Fruit fly (Drosophila melanogaster) whole organism, pupa: ENCODE data around the gene Trl.
A peak's percentile ranks its signal among the peaks of the same experiment; 100 is the strongest.

Experiments
- CG10348 ChIP-seq: fragments of 200-800 bp; sonication (Bioruptor generic); IDR thresholded peaks from 2 replicates; pipeline ENCODE4 v1.3.6; 2022; ENCODE audit warnings: missing biosample characterization, missing genetic modification characterization
- CG12605 ChIP-seq: fragments of 200-800 bp; sonication (Bioruptor generic); IDR thresholded peaks from 2 replicates; pipeline ENCODE4 v1.3.6; 2022; ENCODE audit warnings: missing biosample characterization, missing genetic modification characterization
- CG13204 ChIP-seq: fragments of 200-800 bp; sonication (Bioruptor generic); optimal IDR thresholded peaks from 2 replicates; lab custom pipeline; 2018; ENCODE audit warnings: missing biosample characterization, mild to moderate bottlenecking, missing genetic modification characterization, moderate library complexity
- CG14655 ChIP-seq: fragments of 200-800 bp; sonication (Bioruptor generic); optimal IDR thresholded peaks from 3 replicates; lab custom pipeline; 2017; ENCODE audit warnings: mild to moderate bottlenecking, missing biosample characterization, missing genetic modification reagents, missing genetic modification characterization
- CG15710 ChIP-seq: fragments of 200-800 bp; sonication (Bioruptor generic); optimal IDR thresholded peaks from 2 replicates; lab custom pipeline; 2018; ENCODE audit warnings: missing biosample characterization, mild to moderate bottlenecking, missing genetic modification characterization, moderate library complexity
- CG17806 ChIP-seq: fragments of 200-800 bp; sonication (Bioruptor generic); optimal IDR thresholded peaks from 2 replicates; lab custom pipeline; 2018; ENCODE audit warnings: missing biosample characterization, mild to moderate bottlenecking, missing genetic modification characterization, moderate library complexity
- CG32121 ChIP-seq: fragments of 200-800 bp; sonication (Bioruptor generic); IDR thresholded peaks from 2 replicates; pipeline ENCODE4 v1.3.6; 2022; ENCODE audit warnings: missing biosample characterization, missing genetic modification characterization
- CG34367 ChIP-seq: fragments of 200-800 bp; sonication (Bioruptor generic); optimal IDR thresholded peaks from 2 replicates; lab custom pipeline; 2018; ENCODE audit warnings: missing biosample characterization, mild to moderate bottlenecking, missing genetic modification characterization
- CG4496 ChIP-seq: fragments of 200-800 bp; sonication (Bioruptor generic); IDR thresholded peaks from 3 replicates; pipeline ENCODE4 v1.3.6; 2022; ENCODE audit warnings: missing biosample characterization, missing genetic modification characterization
- CG8159 ChIP-seq: fragments of 200-800 bp; sonication (Bioruptor generic); optimal IDR thresholded peaks from 3 replicates; lab custom pipeline; 2018; ENCODE audit warnings: missing biosample characterization, mild to moderate bottlenecking, missing genetic modification characterization, moderate library complexity
- CG8301 ChIP-seq: fragments of 200-800 bp; sonication (Bioruptor generic); optimal IDR thresholded peaks from 2 replicates; lab custom pipeline; 2018; ENCODE audit warnings: missing biosample characterization, mild to moderate bottlenecking, missing genetic modification characterization
- CG9948 ChIP-seq: fragments of 200-800 bp; sonication (Bioruptor generic); optimal IDR thresholded peaks from 2 replicates; lab custom pipeline; 2018; ENCODE audit warnings: missing biosample characterization, mild to moderate bottlenecking, missing genetic modification characterization, moderate library complexity
- D1 ChIP-seq: fragments of 200-800 bp; sonication (Bioruptor generic); optimal IDR thresholded peaks from 2 replicates; lab custom pipeline; 2018; ENCODE audit warnings: missing biosample characterization, mild to moderate bottlenecking, missing genetic modification characterization, moderate library complexity
- EcR ChIP-seq: fragments of 200-800 bp; sonication (Bioruptor generic); optimal IDR thresholded peaks from 3 replicates; lab custom pipeline; 2019; ENCODE audit warnings: missing biosample characterization, missing genetic modification characterization, mild to moderate bottlenecking, moderate library complexity, missing genetic modification reagents
- Ets98B ChIP-seq: fragments of 200-800 bp; sonication (Bioruptor generic); IDR thresholded peaks from 2 replicates; pipeline ENCODE4 v1.3.6; 2022; ENCODE audit warnings: missing biosample characterization, missing genetic modification characterization
- Pif1A ChIP-seq: fragments of 200-800 bp; sonication (Bioruptor generic); optimal IDR thresholded peaks from 3 replicates; lab custom pipeline; 2016; ENCODE audit warnings: missing biosample characterization, missing genetic modification characterization
- Pif1B ChIP-seq: fragments of 200-800 bp; sonication (Bioruptor generic); optimal IDR thresholded peaks from 3 replicates; lab custom pipeline; 2016; ENCODE audit warnings: missing biosample characterization, missing genetic modification characterization
- Snoo ChIP-seq: fragments of 200-800 bp; sonication (Bioruptor generic); optimal IDR thresholded peaks from 3 replicates; lab custom pipeline; 2017; ENCODE audit warnings: missing biosample characterization, mild to moderate bottlenecking, missing genetic modification characterization, inconsistent platforms
- fd96Ca ChIP-seq: fragments of 200-800 bp; sonication (Bioruptor generic); IDR thresholded peaks from 3 replicates; pipeline ENCODE4 v1.3.6; 2022; ENCODE audit warnings: missing biosample characterization, missing genetic modification characterization
- gl ChIP-seq: fragments of 200-800 bp; sonication (Bioruptor generic); optimal IDR thresholded peaks from 2 replicates; lab custom pipeline; 2018; ENCODE audit warnings: missing biosample characterization, mild to moderate bottlenecking, missing genetic modification characterization
- rn ChIP-seq: fragments of 200-800 bp; sonication (Bioruptor generic); IDR thresholded peaks from 2 replicates; pipeline ENCODE4 v1.3.6; 2022; ENCODE audit warnings: missing biosample characterization, missing genetic modification characterization

The Trl gene

dm6 chr3L:14790127-14790589 lies 29.3 kb upstream of the Trl start:
- TF ChIP-seq CG32121 (peak; percentile 61), CG17806 (tag; lab: Kevin White, UChicago) (peak; percentile 59), Snoo (tag; lab: Kevin White, UChicago) (peak; percentile 68), Pif1B (GFP tag; lab: Kevin White, UChicago) (peak; percentile 54), CG15710 (tag; lab: Kevin White, UChicago) (peak; percentile 69), CG9948 (peak; percentile 31), CG12605 (GFP tag; lab: Robert Waterston, UW) (no peak), CG13204 (GFP tag; lab: Kevin White, UChicago) (no peak), CG8301 (peak; percentile 61), CG4496 (peak; percentile 70; the same call in 2 of the 3 replicates), D1 (tag; lab: Kevin White, UChicago) (no peak), fd96Ca (GFP tag; lab: Robert Waterston, UW) (peak; percentile 85), gl (tag; lab: Kevin White, UChicago) (peak; percentile 6), EcR (no peak), Ets98B (peak; percentile 78), CG34367 (tag; lab: Kevin White, UChicago) (peak; percentile 44), CG14655 (GFP tag; lab: Kevin White, UChicago) (no peak), rn (GFP tag; lab: Robert Waterston, UW) (peak; percentile 41; the same call in 1 of the 2 replicates), Pif1A (GFP tag; lab: Kevin White, UChicago) (peak; percentile 74), CG10348 (GFP tag; lab: Robert Waterston, UW) (no peak), CG8159 (peak; percentile 46)

dm6 chr3L:14789676-14790075 lies 28.8 kb upstream of the Trl start, which contains the start of gene Helz:
Helz (plus strand) TSS chr3L:14789935.
- TF ChIP-seq EcR, result no peak
- no peak for TF ChIP-seq CG14655 (GFP tag; lab: Kevin White, UChicago)
- no peak for TF ChIP-seq Pif1B (GFP tag; lab: Kevin White, UChicago)
- no peak for TF ChIP-seq rn (GFP tag; lab: Robert Waterston, UW)
- TF ChIP-seq CG13204 (GFP tag; lab: Kevin White, UChicago), result no peak
- TF ChIP-seq Ets98B, result no peak
- TF ChIP-seq CG8159, result no peak
- TF ChIP-seq CG10348 (GFP tag; lab: Robert Waterston, UW), result no peak
- TF ChIP-seq CG32121, result no peak
- TF ChIP-seq D1 (tag; lab: Kevin White, UChicago), result no peak
- no peak for TF ChIP-seq Snoo (tag; lab: Kevin White, UChicago)
- no peak for TF ChIP-seq CG8301
- TF ChIP-seq CG15710 (tag; lab: Kevin White, UChicago), result no peak

dm6 chr3L:14786230-14786850 lies 25.5 kb upstream of the Trl start, which contains the start of the genes bmm and Tdrd3:
bmm (minus strand) TSS chr3L:14786412.
Tdrd3 (plus strand) TSS chr3L:14786791.
- TF ChIP-seq CG17806 (tag; lab: Kevin White, UChicago), result peak; percentile 77
- no peak for TF ChIP-seq EcR
- TF ChIP-seq CG4496, result peak; percentile 65; the same call in 1 of the 3 replicates
- peak; percentile 82 for TF ChIP-seq CG9948
- peak; percentile 84 for TF ChIP-seq CG15710 (tag; lab: Kevin White, UChicago)
- TF ChIP-seq CG14655 (GFP tag; lab: Kevin White, UChicago), result peak; percentile 77
- peak; percentile 67; the same call in 2 of the 3 replicates for TF ChIP-seq fd96Ca (GFP tag; lab: Robert Waterston, UW)
- TF ChIP-seq CG34367 (tag; lab: Kevin White, UChicago), result peak; percentile 66
- no peak for TF ChIP-seq CG13204 (GFP tag; lab: Kevin White, UChicago)
- TF ChIP-seq Pif1A (GFP tag; lab: Kevin White, UChicago), result peak; percentile 69
- TF ChIP-seq Snoo (tag; lab: Kevin White, UChicago), result peak; percentile 66
- TF ChIP-seq rn (GFP tag; lab: Robert Waterston, UW), result peak; percentile 51; the same call in 1 of the 2 replicates
- TF ChIP-seq Pif1B (GFP tag; lab: Kevin White, UChicago), result peak; percentile 51
- TF ChIP-seq gl (tag; lab: Kevin White, UChicago), result no peak
- TF ChIP-seq CG12605 (GFP tag; lab: Robert Waterston, UW), result peak; percentile 6; the same call in 1 of the 2 replicates
- peak; percentile 98 for TF ChIP-seq CG8159
- no peak for TF ChIP-seq CG10348 (GFP tag; lab: Robert Waterston, UW)
- TF ChIP-seq D1 (tag; lab: Kevin White, UChicago), result no peak
- TF ChIP-seq CG8301, result peak; percentile 48
- TF ChIP-seq Ets98B, result peak; percentile 62
- TF ChIP-seq CG32121, result peak; percentile 56

- TF ChIP-seq CG8159 (peak; percentile 74), CG12605 (GFP tag; lab: Robert Waterston, UW) (peak; percentile 54), CG13204 (GFP tag; lab: Kevin White, UChicago) (peak; percentile 35), CG34367 (tag; lab: Kevin White, UChicago) (peak; percentile 53), CG32121 (peak; percentile 84), Snoo (tag; lab: Kevin White, UChicago) (peak; percentile 42), CG14655 (GFP tag; lab: Kevin White, UChicago) (peak; percentile 85), Pif1B (GFP tag; lab: Kevin White, UChicago) (peak; percentile 61), gl (tag; lab: Kevin White, UChicago) (peak; percentile 5), fd96Ca (GFP tag; lab: Robert Waterston, UW) (peak; percentile 87), Pif1A (GFP tag; lab: Kevin White, UChicago) (peak; percentile 86), D1 (tag; lab: Kevin White, UChicago) (no peak), rn (GFP tag; lab: Robert Waterston, UW) (peak; percentile 57; the same call in 1 of the 2 replicates), CG17806 (tag; lab: Kevin White, UChicago) (peak; percentile 73), CG9948 (peak; percentile 73), CG8301 (peak; percentile 85), EcR (peak; percentile 98), CG4496 (peak; percentile 82; the same call in 2 of the 3 replicates), Ets98B (peak; percentile 83), CG10348 (GFP tag; lab: Robert Waterston, UW) (peak; percentile 50; the same call in 1 of the 2 replicates), CG15710 (tag; lab: Kevin White, UChicago) (peak; percentile 68)
- TF ChIP-seq, all 21 proteins: peak for 20
Observed at dm6 chr3L:14785492-14785916, 24.7 kb upstream of the Trl start.
